Worm (Caenorhabditis elegans): ENCODE results near the gene srb-18.

The srb-18 gene

ce11 chrV:7487518-7487917 is 27.5 kb upstream of the srb-18 start, which contains the start of gene srbc-7:
Gene srbc-7 (minus strand): TSS chrV:7487618.
- no peak for TF ChIP-seq tra-4 (tag; optimal IDR thresholded peaks at IDR 0.05)
- no peak for TF ChIP-seq hmg-4 (GFP tag; optimal IDR thresholded peaks at IDR 0.05)
- no peak for TF ChIP-seq pes-1 (GFP tag; IDR thresholded peaks at IDR 0.05)
- TF ChIP-seq B0310.2 (tag; optimal IDR thresholded peaks at IDR 0.05), result no peak
- TF ChIP-seq ceh-13 (GFP tag; optimal IDR thresholded peaks at IDR 0.05), result no peak
- no peak for TF ChIP-seq flt-1 (GFP tag; IDR thresholded peaks at IDR 0.05)
- no peak for TF ChIP-seq ama-1 (optimal IDR thresholded peaks at IDR 0.05)
- no peak for TF ChIP-seq hnd-1 (tag; optimal IDR thresholded peaks at IDR 0.05)
- no peak for TF ChIP-seq tbx-37 (GFP tag; conservative IDR thresholded peaks at IDR 0.05)
- TF ChIP-seq aly-1 (tag; optimal IDR thresholded peaks at IDR 0.05), result no peak
- TF ChIP-seq tbx-11 (GFP tag; IDR thresholded peaks at IDR 0.05), result no peak
- TF ChIP-seq ceh-36 (tag; optimal IDR thresholded peaks at IDR 0.05), result no peak
- TF ChIP-seq sea-1 (GFP tag; conservative IDR thresholded peaks at IDR 0.05), result no peak
- no peak for TF ChIP-seq ets-7 (tag; optimal IDR thresholded peaks at IDR 0.05)
- TF ChIP-seq scrt-1 (GFP tag; IDR thresholded peaks at IDR 0.05), result no peak
- TF ChIP-seq F13C5.2 (tag; optimal IDR thresholded peaks at IDR 0.05), result no peak
- no peak for TF ChIP-seq hmbx-1 (tag; optimal IDR thresholded peaks at IDR 0.05)

- TF ChIP-seq scrt-1 (GFP tag; IDR thresholded peaks at IDR 0.05) (no peak), ceh-36 (tag; optimal IDR thresholded peaks at IDR 0.05) (no peak), hmg-4 (GFP tag; optimal IDR thresholded peaks at IDR 0.05) (no peak), F13C5.2 (tag; optimal IDR thresholded peaks at IDR 0.05) (no peak), ets-7 (tag; optimal IDR thresholded peaks at IDR 0.05) (no peak), flt-1 (GFP tag; IDR thresholded peaks at IDR 0.05) (no peak), B0310.2 (tag; optimal IDR thresholded peaks at IDR 0.05) (no peak), tra-4 (tag; optimal IDR thresholded peaks at IDR 0.05) (no peak), aly-1 (tag; optimal IDR thresholded peaks at IDR 0.05) (no peak), ama-1 (optimal IDR thresholded peaks at IDR 0.05) (no peak), ceh-13 (GFP tag; optimal IDR thresholded peaks at IDR 0.05) (no peak), tbx-11 (GFP tag; IDR thresholded peaks at IDR 0.05) (no peak), sea-1 (GFP tag; conservative IDR thresholded peaks at IDR 0.05) (no peak), pes-1 (GFP tag; IDR thresholded peaks at IDR 0.05) (no peak), hnd-1 (tag; optimal IDR thresholded peaks at IDR 0.05) (no peak), tbx-37 (GFP tag; conservative IDR thresholded peaks at IDR 0.05) (no peak), hmbx-1 (tag; optimal IDR thresholded peaks at IDR 0.05) (no peak)
Observed at ce11 chrV:7490340-7490739, 24.7 kb upstream of the srb-18 start, which contains the start of gene srbc-9. Gene srbc-9 (minus strand): TSS chrV:7490440.

- no peak for TF ChIP-seq tbx-37 (GFP tag; conservative IDR thresholded peaks at IDR 0.05)
- no peak for TF ChIP-seq tra-4 (tag; optimal IDR thresholded peaks at IDR 0.05)
- TF ChIP-seq aly-1 (tag; optimal IDR thresholded peaks at IDR 0.05), result no peak
- TF ChIP-seq pes-1 (GFP tag; IDR thresholded peaks at IDR 0.05), result no peak
- no peak for TF ChIP-seq B0310.2 (tag; optimal IDR thresholded peaks at IDR 0.05)
- TF ChIP-seq ama-1 (optimal IDR thresholded peaks at IDR 0.05), result no peak
- TF ChIP-seq hmbx-1 (tag; optimal IDR thresholded peaks at IDR 0.05), result no peak
- TF ChIP-seq F13C5.2 (tag; optimal IDR thresholded peaks at IDR 0.05), result no peak
- TF ChIP-seq ceh-36 (tag; optimal IDR thresholded peaks at IDR 0.05), result no peak
- TF ChIP-seq scrt-1 (GFP tag; IDR thresholded peaks at IDR 0.05), result no peak
- TF ChIP-seq hnd-1 (tag; optimal IDR thresholded peaks at IDR 0.05), result no peak
Observed at ce11 chrV:7492924-7493323, 22.1 kb upstream of the srb-18 start, which contains the start of gene srbc-10. Gene srbc-10 (minus strand): TSS chrV:7493024.

ce11 chrV:7495189-7495588 is 19.9 kb upstream of the srb-18 start, which contains the start of gene srbc-11:
Gene srbc-11 (minus strand): TSS chrV:7495289.
- no peak for TF ChIP-seq B0310.2 (tag; optimal IDR thresholded peaks at IDR 0.05)
- no peak for TF ChIP-seq sea-1 (GFP tag; conservative IDR thresholded peaks at IDR 0.05)
- no peak for TF ChIP-seq hnd-1 (tag; optimal IDR thresholded peaks at IDR 0.05)
- TF ChIP-seq flt-1 (GFP tag; IDR thresholded peaks at IDR 0.05), result no peak
- no peak for TF ChIP-seq tbx-37 (GFP tag; conservative IDR thresholded peaks at IDR 0.05)
- TF ChIP-seq tbx-11 (GFP tag; IDR thresholded peaks at IDR 0.05), result no peak
- TF ChIP-seq ets-7 (tag; optimal IDR thresholded peaks at IDR 0.05), result no peak
- no peak for TF ChIP-seq ceh-13 (GFP tag; optimal IDR thresholded peaks at IDR 0.05)
- TF ChIP-seq pes-1 (GFP tag; IDR thresholded peaks at IDR 0.05), result no peak

ce11 chrV:7497440-7497839 is 17.6 kb upstream of the srb-18 start, which contains the start of gene srh-79:
Gene srh-79 (plus strand): TSS chrV:7497740.
- TF ChIP-seq tbx-11 (GFP tag; IDR thresholded peaks at IDR 0.05) (no peak), tra-4 (tag; optimal IDR thresholded peaks at IDR 0.05) (no peak)

ce11 chrV:7501194-7501593 is 13.8 kb upstream of the srb-18 start:
- TF ChIP-seq sea-1 (GFP tag; conservative IDR thresholded peaks at IDR 0.05) (no peak), ceh-13 (GFP tag; optimal IDR thresholded peaks at IDR 0.05) (no peak), B0310.2 (tag; optimal IDR thresholded peaks at IDR 0.05) (no peak), ama-1 (optimal IDR thresholded peaks at IDR 0.05) (no peak), scrt-1 (GFP tag; IDR thresholded peaks at IDR 0.05) (no peak), hnd-1 (tag; optimal IDR thresholded peaks at IDR 0.05) (no peak), ceh-36 (tag; optimal IDR thresholded peaks at IDR 0.05) (no peak)

ce11 chrV:7504271-7504670 is 10.8 kb upstream of the srb-18 start, which contains the start of gene srh-229:
Gene srh-229 (minus strand): TSS chrV:7504371.
- TF ChIP-seq ama-1 (optimal IDR thresholded peaks at IDR 0.05) (no peak), pes-1 (GFP tag; IDR thresholded peaks at IDR 0.05) (no peak), ets-7 (tag; optimal IDR thresholded peaks at IDR 0.05) (no peak), flt-1 (GFP tag; IDR thresholded peaks at IDR 0.05) (no peak), tra-4 (tag; optimal IDR thresholded peaks at IDR 0.05) (no peak), ceh-13 (GFP tag; optimal IDR thresholded peaks at IDR 0.05) (no peak), tbx-11 (GFP tag; IDR thresholded peaks at IDR 0.05) (no peak)

ce11 chrV:7506207-7506606 is 8.8 kb upstream of the srb-18 start:
- TF ChIP-seq hnd-1 (tag; optimal IDR thresholded peaks at IDR 0.05) (no peak), scrt-1 (GFP tag; IDR thresholded peaks at IDR 0.05) (no peak), flt-1 (GFP tag; IDR thresholded peaks at IDR 0.05) (no peak), hmbx-1 (tag; optimal IDR thresholded peaks at IDR 0.05) (no peak), ceh-36 (tag; optimal IDR thresholded peaks at IDR 0.05) (no peak), tbx-37 (GFP tag; conservative IDR thresholded peaks at IDR 0.05) (no peak), hmg-4 (GFP tag; optimal IDR thresholded peaks at IDR 0.05) (no peak), pes-1 (GFP tag; IDR thresholded peaks at IDR 0.05) (no peak), B0310.2 (tag; optimal IDR thresholded peaks at IDR 0.05) (no peak), ama-1 (optimal IDR thresholded peaks at IDR 0.05) (no peak), ets-7 (tag; optimal IDR thresholded peaks at IDR 0.05) (no peak), ceh-13 (GFP tag; optimal IDR thresholded peaks at IDR 0.05) (no peak), tra-4 (tag; optimal IDR thresholded peaks at IDR 0.05) (no peak), tbx-11 (GFP tag; IDR thresholded peaks at IDR 0.05) (no peak), aly-1 (tag; optimal IDR thresholded peaks at IDR 0.05) (no peak), sea-1 (GFP tag; conservative IDR thresholded peaks at IDR 0.05) (no peak), F13C5.2 (tag; optimal IDR thresholded peaks at IDR 0.05) (no peak)
